Fruit fly (Drosophila melanogaster) whole organism, embryonic: ENCODE measurements around the gene CG4465.

ENCODE experiments used
- ATbp ChIP-seq: fragments of 200-800 bp; sonication (Bioruptor generic); optimal IDR thresholded peaks from 2 replicates; lab custom pipeline; 2017; ENCODE audit warnings: missing biosample characterization, mild to moderate bottlenecking, missing genetic modification characterization, missing genetic modification reagents
- Adf1 ChIP-seq: fragments of 200-800 bp; sonication (Bioruptor generic); IDR thresholded peaks from 2 replicates; pipeline ENCODE4 v1.3.6; 2022; ENCODE audit warnings: missing biosample characterization, missing genetic modification characterization
- Aef1 ChIP-seq: fragments of 200-800 bp; sonication (Bioruptor generic); IDR thresholded peaks from 3 replicates; pipeline ENCODE4 v1.3.6; 2022; ENCODE audit warnings: missing biosample characterization, missing genetic modification characterization
- Asciz ChIP-seq: fragments of 200-800 bp; sonication (Bioruptor generic); optimal IDR thresholded peaks from 2 replicates; lab custom pipeline; 2017; ENCODE audit warnings: missing biosample characterization, mild to moderate bottlenecking, missing genetic modification characterization, missing genetic modification reagents
- CG11093 ChIP-seq: fragments of 200-800 bp; sonication (Bioruptor generic); IDR thresholded peaks from 3 replicates; pipeline ENCODE4 v1.3.6; 2022; ENCODE audit warnings: missing biosample characterization, missing genetic modification characterization
- CG13287 ChIP-seq: fragments of 200-800 bp; sonication (Bioruptor generic); IDR thresholded peaks from 2 replicates; pipeline ENCODE4 v1.3.6; 2022; ENCODE audit warnings: missing biosample characterization, missing genetic modification characterization; ENCODE audit not compliant: partially characterized antibody
- CG14050 ChIP-seq: fragments of 200-800 bp; sonication (Bioruptor generic); IDR thresholded peaks from 3 replicates; pipeline ENCODE4 v1.3.6; 2022; ENCODE audit warnings: missing biosample characterization, missing genetic modification characterization
- CG15269 ChIP-seq: fragments of 200-800 bp; sonication (Bioruptor generic); optimal IDR thresholded peaks from 2 replicates; lab custom pipeline; 2018; ENCODE audit warnings: missing biosample characterization, mild to moderate bottlenecking, missing genetic modification characterization, moderate library complexity
- CG16779 ChIP-seq: fragments of 200-800 bp; sonication (Bioruptor generic); IDR thresholded peaks from 2 replicates; pipeline ENCODE4 v1.3.6; 2022; ENCODE audit warnings: missing biosample characterization, missing genetic modification characterization
- CG17186 ChIP-seq: fragments of 200-800 bp; sonication (Bioruptor generic); optimal IDR thresholded peaks from 3 replicates; lab custom pipeline; 2017; ENCODE audit warnings: missing biosample characterization, missing genetic modification reagents, missing genetic modification characterization
- CG17802 ChIP-seq: fragments of 200-800 bp; sonication (Bioruptor generic); optimal IDR thresholded peaks from 2 replicates; lab custom pipeline; 2018; ENCODE audit warnings: missing biosample characterization, mild to moderate bottlenecking, missing genetic modification characterization, moderate library complexity
- CG18262 ChIP-seq: fragments of 200-800 bp; optimal IDR thresholded peaks from 3 replicates; lab custom pipeline; 2019; ENCODE audit warnings: missing biosample characterization, mild to moderate bottlenecking, missing genetic modification characterization, moderate library complexity
- CG1832 ChIP-seq: fragments of 200-800 bp; sonication (Bioruptor generic); optimal IDR thresholded peaks from 2 replicates; lab custom pipeline; 2017; ENCODE audit warnings: missing biosample characterization, mild to moderate bottlenecking, missing genetic modification characterization, inconsistent platforms
- CG18599 ChIP-seq: fragments of 200-800 bp; sonication (Bioruptor generic); optimal IDR thresholded peaks from 3 replicates; lab custom pipeline; 2017; ENCODE audit warnings: missing biosample characterization, missing genetic modification characterization, mild to moderate bottlenecking, moderate library complexity, missing genetic modification reagents
- CG4282 ChIP-seq: fragments of 200-800 bp; sonication (Bioruptor generic); optimal IDR thresholded peaks from 2 replicates; lab custom pipeline; 2016; ENCODE audit warnings: missing biosample characterization, missing genetic modification characterization
- CG4328 ChIP-seq: fragments of 200-800 bp; sonication (Bioruptor generic); optimal IDR thresholded peaks from 3 replicates; lab custom pipeline; 2017; ENCODE audit warnings: missing biosample characterization, missing genetic modification reagents, missing genetic modification characterization
- CG6254 ChIP-seq: fragments of 200-800 bp; sonication (Bioruptor generic); optimal IDR thresholded peaks from 3 replicates; lab custom pipeline; 2017; ENCODE audit warnings: mild to moderate bottlenecking, missing biosample characterization, missing genetic modification reagents, missing genetic modification characterization
- CG6654 ChIP-seq: fragments of 200-800 bp; sonication (Bioruptor generic); optimal IDR thresholded peaks from 2 replicates; lab custom pipeline; 2017; ENCODE audit warnings: missing biosample characterization, mild to moderate bottlenecking, missing genetic modification characterization
- CG6813 ChIP-seq: fragments of 200-800 bp; sonication (Bioruptor generic); optimal IDR thresholded peaks from 2 replicates; lab custom pipeline; 2017; ENCODE audit warnings: missing biosample characterization, missing genetic modification characterization, mild to moderate bottlenecking, moderate library complexity, missing genetic modification reagents
- CG8388 ChIP-seq: fragments of 200-800 bp; sonication (Bioruptor generic); optimal IDR thresholded peaks from 2 replicates; lab custom pipeline; 2019; ENCODE audit warnings: missing biosample characterization, mild to moderate bottlenecking, missing genetic modification characterization, moderate library complexity
- CG9609 ChIP-seq: fragments of 200-800 bp; sonication (Bioruptor generic); optimal IDR thresholded peaks from 3 replicates; lab custom pipeline; 2016; ENCODE audit warnings: missing biosample characterization, missing genetic modification characterization
- CG9727 ChIP-seq: fragments of 200-800 bp; sonication (Bioruptor generic); optimal IDR thresholded peaks from 3 replicates; lab custom pipeline; 2017; ENCODE audit warnings: missing biosample characterization, mild to moderate bottlenecking, missing genetic modification characterization
- CG9876 ChIP-seq: fragments of 200-800 bp; sonication (Bioruptor generic); optimal IDR thresholded peaks from 2 replicates; lab custom pipeline; 2016; ENCODE audit warnings: missing biosample characterization, missing genetic modification characterization
- CkIIα-i1 ChIP-seq: fragments of 200-800 bp; sonication (Bioruptor generic); IDR thresholded peaks from 2 replicates; pipeline ENCODE4 v1.3.6; 2022; ENCODE audit warnings: missing biosample characterization, missing genetic modification characterization
- CoRest ChIP-seq: fragments of 200-800 bp; sonication (Bioruptor generic); optimal IDR thresholded peaks from 3 replicates; lab custom pipeline; 2018; ENCODE audit warnings: missing biosample characterization, mild to moderate bottlenecking, missing genetic modification characterization, moderate library complexity
- D ChIP-seq, 2 experiments: fragments of 200-800 bp in 1 of 2; fragments of >200 bp in 1 of 2; sonication (Bioruptor generic) in 1 of 2; optimal IDR thresholded peaks; 2 replicates in 1 of 2; 3 replicates in 1 of 2; lab custom pipeline; 2017; ENCODE audit warnings: mild to moderate bottlenecking in 1 of 2, missing biosample characterization in 1 of 2, missing genetic modification characterization in 1 of 2, missing genetic modification reagents in 1 of 2
- D19A ChIP-seq: fragments of 200-800 bp; optimal IDR thresholded peaks from 3 replicates; lab custom pipeline; 2019; ENCODE audit warnings: missing biosample characterization, mild to moderate bottlenecking, missing genetic modification characterization, moderate library complexity
- Hr51 ChIP-seq, 2 experiments: fragments of 200-800 bp; sonication (Bioruptor generic); optimal IDR thresholded peaks; 2 replicates in 1 of 2; 3 replicates in 1 of 2; lab custom pipeline; 2016 to 2018; ENCODE audit warnings: missing biosample characterization in 2 of 2, missing genetic modification characterization in 2 of 2, mild to moderate bottlenecking in 1 of 2, moderate library complexity in 1 of 2
- Nf-YA ChIP-seq: fragments of 200-800 bp; sonication (Bioruptor generic); IDR thresholded peaks from 2 replicates; pipeline ENCODE4 v1.3.6; 2022; ENCODE audit warnings: missing biosample characterization, missing genetic modification characterization
- Oli ChIP-seq: fragments of 200-800 bp; sonication (Bioruptor generic); optimal IDR thresholded peaks from 2 replicates; lab custom pipeline; 2018; ENCODE audit warnings: missing biosample characterization, mild to moderate bottlenecking, missing genetic modification characterization, moderate library complexity
- Rfx ChIP-seq: fragments of 200-800 bp; sonication (Bioruptor generic); IDR thresholded peaks from 2 replicates; pipeline ENCODE4 v1.3.6; 2022; ENCODE audit warnings: missing biosample characterization, missing genetic modification characterization
- Sox100B ChIP-seq: fragments of 200-800 bp; sonication (Bioruptor generic); optimal IDR thresholded peaks from 3 replicates; lab custom pipeline; 2018; ENCODE audit warnings: missing biosample characterization, mild to moderate bottlenecking, missing genetic modification characterization
- Stat92E ChIP-seq, 3 experiments: fragments of >200 bp in 2 of 3; fragments of 200-800 bp in 1 of 3; sonication (Bioruptor generic) in 1 of 3; optimal IDR thresholded peaks; 2 replicates each; lab custom pipeline; 2017 to 2019; ENCODE audit warnings: missing biosample characterization in 3 of 3, missing genetic modification characterization in 3 of 3, mild to moderate bottlenecking in 1 of 3, moderate library complexity in 1 of 3
- Tbp ChIP-seq: fragments of >200 bp; optimal IDR thresholded peaks from 2 replicates; lab custom pipeline; 2018; ENCODE audit warnings: missing biosample characterization, missing genetic modification characterization
- ase ChIP-seq: fragments of 200-800 bp; sonication (Bioruptor generic); IDR thresholded peaks from 3 replicates; pipeline ENCODE4 v1.3.6; 2022; ENCODE audit warnings: missing biosample characterization, missing genetic modification characterization
- fd3F ChIP-seq: fragments of 200-800 bp; sonication (Bioruptor generic); optimal IDR thresholded peaks from 2 replicates; lab custom pipeline; 2018; ENCODE audit warnings: missing biosample characterization, mild to moderate bottlenecking, missing genetic modification characterization, moderate library complexity
- gem ChIP-seq: fragments of 200-800 bp; sonication (Bioruptor generic); optimal IDR thresholded peaks from 2 replicates; lab custom pipeline; 2019; ENCODE audit warnings: missing biosample characterization, mild to moderate bottlenecking, missing genetic modification characterization, moderate library complexity
- gfzf ChIP-seq: fragments of 200-800 bp; sonication (Bioruptor generic); optimal IDR thresholded peaks from 2 replicates; lab custom pipeline; 2016; ENCODE audit warnings: missing biosample characterization, mild to moderate bottlenecking, missing genetic modification characterization, moderate library complexity
- gsb-n ChIP-seq: fragments of 200-800 bp; sonication (Bioruptor generic); optimal IDR thresholded peaks from 3 replicates; lab custom pipeline; 2018; ENCODE audit warnings: missing biosample characterization, mild to moderate bottlenecking, missing genetic modification characterization
- jumu ChIP-seq: fragments of 200-800 bp; sonication (Bioruptor generic); optimal IDR thresholded peaks from 3 replicates; lab custom pipeline; 2016; ENCODE audit warnings: missing biosample characterization, missing genetic modification characterization
- lov ChIP-seq, 2 experiments: fragments of 200-800 bp in 1 of 2; fragments of >200 bp in 1 of 2; sonication (Bioruptor generic) in 1 of 2; IDR thresholded peaks in 1 of 2; optimal IDR thresholded peaks in 1 of 2; 2 replicates in 1 of 2; 3 replicates in 1 of 2; pipeline versions ENCODE4 v1.3.6 to Lab custom; 2017 to 2022; ENCODE audit warnings: missing biosample characterization in 1 of 2, missing genetic modification characterization in 1 of 2
- odd ChIP-seq: fragments of 200-800 bp; sonication (Bioruptor generic); optimal IDR thresholded peaks from 2 replicates; lab custom pipeline; 2017; ENCODE audit warnings: missing biosample characterization, mild to moderate bottlenecking, missing genetic modification characterization
- sr ChIP-seq: fragments of 200-800 bp; sonication (Bioruptor generic); IDR thresholded peaks from 3 replicates; pipeline ENCODE4 v1.3.6; 2022; ENCODE audit warnings: missing biosample characterization, missing genetic modification characterization
- ssp ChIP-seq: fragments of 200-800 bp; sonication (Bioruptor generic); IDR thresholded peaks from 2 replicates; pipeline ENCODE4 v1.3.6; 2022; ENCODE audit warnings: missing biosample characterization, missing genetic modification characterization
- trem ChIP-seq: fragments of 200-800 bp; optimal IDR thresholded peaks from 3 replicates; lab custom pipeline; 2019; ENCODE audit warnings: missing biosample characterization, mild to moderate bottlenecking, missing genetic modification characterization, moderate library complexity
- vvl ChIP-seq: fragments of 200-800 bp; sonication (Bioruptor generic); IDR thresholded peaks from 2 replicates; pipeline ENCODE4 v1.3.6; 2022; ENCODE audit warnings: missing biosample characterization, missing genetic modification characterization
- wek ChIP-seq: fragments of 200-800 bp; sonication (Bioruptor generic); optimal IDR thresholded peaks from 3 replicates; lab custom pipeline; 2018; ENCODE audit warnings: missing biosample characterization, mild to moderate bottlenecking, missing genetic modification characterization, moderate library complexity
- yki ChIP-seq: fragments of >200 bp; optimal IDR thresholded peaks from 3 replicates; lab custom pipeline; 2018

The CG4465 gene

dm6 chr3R:19880431-19880939 lies 37.2 kb downstream of the CG4465 start (continued):
- TF ChIP-seq lov (optimal IDR thresholded peaks at IDR 0.05; lab: Kevin White, UChicago) (no peak), lov (GFP tag; IDR thresholded peaks at IDR 0.05; lab: Robert Waterston, UW) (0 out of 3 replicates have a peak, but pooled peaks have one; percentile 55), gsb-n (no peak), CoRest (tag; lab: Kevin White, UChicago) (peak; percentile 63), Aef1 (GFP tag; lab: Robert Waterston, UW) (peak; percentile 63; the same call in 2 of the 3 replicates), Asciz (GFP tag; lab: Kevin White, UChicago) (peak; percentile 61), CG4328 (GFP tag; lab: Kevin White, UChicago) (peak; percentile 74), yki (lab: Kevin White, UChicago) (no peak), D19A (tag; lab: Kevin White, UChicago) (peak; percentile 39), Stat92E (GFP tag; optimal IDR thresholded peaks at IDR 0.05; lab: Kevin White, UChicago) (peak in 1 of 3 experiments; percentile 57), CG6654 (peak; percentile 13), CG4282 (GFP tag; lab: Kevin White, UChicago) (no peak), trem (tag; lab: Kevin White, UChicago) (no peak), CG11093 (GFP tag; lab: Robert Waterston, UW) (0 out of 3 replicates have a peak, but pooled peaks have one; percentile 29), CkIIα-i1 (no peak), wek (GFP tag; lab: Kevin White, UChicago) (peak; percentile 0), CG6254 (GFP tag; lab: Kevin White, UChicago) (peak; percentile 8), gfzf (no peak), CG18262 (peak; percentile 61), CG15269 (tag; lab: Kevin White, UChicago) (peak; percentile 75), D (optimal IDR thresholded peaks at IDR 0.05; lab: Kevin White, UChicago) (no peak), D (GFP tag; optimal IDR thresholded peaks at IDR 0.05; lab: Kevin White, UChicago) (peak; percentile 29), CG14050 (GFP tag; lab: Robert Waterston, UW) (peak; percentile 44; the same call in 2 of the 3 replicates), Sox100B (GFP tag; lab: Kevin White, UChicago) (peak; percentile 75), CG1832 (GFP tag; lab: Kevin White, UChicago) (no peak), ATbp (GFP tag; lab: Kevin White, UChicago) (peak; percentile 54), CG16779 (GFP tag; lab: Robert Waterston, UW) (no peak), CG17186 (GFP tag; lab: Kevin White, UChicago) (peak; percentile 14), CG9876 (GFP tag; lab: Kevin White, UChicago) (no peak), CG13287 (GFP tag; lab: Robert Waterston, UW) (no peak), CG8388 (GFP tag; lab: Kevin White, UChicago) (peak; percentile 40), CG9609 (GFP tag; lab: Kevin White, UChicago) (peak; percentile 20), fd3F (peak; percentile 46), odd (GFP tag; lab: Kevin White, UChicago) (peak; percentile 54), CG17802 (tag; lab: Kevin White, UChicago) (peak; percentile 1), CG18599 (GFP tag; lab: Kevin White, UChicago) (peak; percentile 76), Hr51 (GFP tag; optimal IDR thresholded peaks at IDR 0.05; lab: Kevin White, UChicago) (peak in 1 of 2 experiments; percentile 75), Rfx (GFP tag; lab: Robert Waterston, UW) (peak; percentile 58), Oli (tag; lab: Kevin White, UChicago) (peak; percentile 60), ase (GFP tag; lab: Robert Waterston, UW) (no peak), gem (tag; lab: Kevin White, UChicago) (no peak), CG9727 (GFP tag; lab: Kevin White, UChicago) (peak; percentile 47), CG6813 (peak; percentile 56), ssp (0 out of 2 replicates have a peak, but pooled peaks have one; percentile 10), vvl (GFP tag; lab: Robert Waterston, UW) (peak; percentile 46; the same call in 1 of the 2 replicates), sr (GFP tag; lab: Robert Waterston, UW) (peak; percentile 99), Tbp (GFP tag; lab: Kevin White, UChicago) (no peak), jumu (peak; percentile 25), Nf-YA (GFP tag; lab: Robert Waterston, UW) (0 out of 2 replicates have a peak, but pooled peaks have one; percentile 29), Adf1 (GFP tag; lab: Robert Waterston, UW) (peak; percentile 35; the same call in 1 of the 2 replicates)
- TF ChIP-seq, all 482 proteins: peak for 239
